Worm (Caenorhabditis elegans): ENCODE results near the gene srz-74.
A peak's percentile ranks its signal among the peaks of the same experiment; 100 is the strongest.

Gene srz-74

DNA sequence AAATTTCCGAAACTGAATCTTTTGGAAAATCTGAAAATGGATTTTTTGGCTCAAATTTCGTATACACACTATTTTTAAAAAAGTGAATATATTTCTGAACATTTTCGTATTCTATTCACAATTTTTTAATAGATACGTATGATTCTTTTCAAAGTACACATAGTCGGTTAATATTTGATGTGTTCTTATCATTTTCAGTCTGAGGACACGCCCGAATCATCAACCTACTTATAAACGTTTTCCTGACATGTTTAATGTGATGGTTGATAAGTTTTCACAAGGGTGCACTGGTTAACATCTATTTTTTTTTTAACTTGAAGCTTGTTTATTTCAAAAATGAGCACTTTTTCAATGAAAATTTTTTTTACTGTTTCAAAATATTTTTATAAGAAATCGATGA is 35.3 kb downstream of the srz-74 start:
- TF ChIP-seq pha-4 (tag; optimal IDR thresholded peaks at IDR 0.05) (peak; percentile 0), elt-2 (tag; optimal IDR thresholded peaks at IDR 0.05) (peak; percentile 47), ZK546.5 (tag; optimal IDR thresholded peaks at IDR 0.05) (no peak), pqm-1 (tag; optimal IDR thresholded peaks at IDR 0.05) (peak; percentile 4)

- no peak for TF ChIP-seq nhr-28 (tag; optimal IDR thresholded peaks at IDR 0.05)
- TF ChIP-seq ceh-82 (tag; optimal IDR thresholded peaks at IDR 0.05) = no peak
- TF ChIP-seq nhr-67 (tag; optimal IDR thresholded peaks at IDR 0.05) = no peak
- TF ChIP-seq nhr-77 (tag; optimal IDR thresholded peaks at IDR 0.05) = no peak
- TF ChIP-seq nfya-1 (tag; optimal IDR thresholded peaks at IDR 0.05; ENCODE audit: insufficient read depth) = no peak
- no peak for TF ChIP-seq skn-1 (tag; optimal IDR thresholded peaks at IDR 0.05)
- no peak for TF ChIP-seq tbx-2 (tag; optimal IDR thresholded peaks at IDR 0.05)
- no peak for TF ChIP-seq ztf-4 (tag; optimal IDR thresholded peaks at IDR 0.05)
- no peak for TF ChIP-seq eor-1 (tag; optimal IDR thresholded peaks at IDR 0.05)
- TF ChIP-seq pqm-1 (tag; optimal IDR thresholded peaks at IDR 0.05) = no peak
- TF ChIP-seq unc-39 (tag; optimal IDR thresholded peaks at IDR 0.05) = no peak
These were observed 41.3 kb downstream of the srz-74 start for ce11 chrIV:16370592-16370991.

DNA sequence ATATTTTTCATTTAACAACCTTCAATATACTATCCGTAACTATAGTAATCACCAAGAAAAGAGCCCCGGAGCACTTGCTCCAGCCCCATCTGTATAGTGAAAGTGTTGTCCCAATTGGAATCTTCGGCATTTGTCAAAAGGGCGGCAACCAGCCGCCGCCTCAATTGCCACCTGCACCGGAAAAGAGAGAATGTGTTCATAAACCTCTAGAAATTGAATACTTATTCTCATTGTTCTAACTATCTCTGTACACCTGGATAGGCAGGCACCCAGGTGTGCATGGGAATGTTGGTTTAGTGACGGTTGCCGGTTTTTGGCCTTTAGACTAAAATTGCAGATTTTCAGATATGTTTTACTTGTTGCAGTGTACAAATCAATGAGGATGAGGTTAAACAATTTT is 48.7 kb downstream of the srz-74 start:
- no peak for TF ChIP-seq nhr-67 (tag; optimal IDR thresholded peaks at IDR 0.05)
- no peak for TF ChIP-seq fos-1 (tag; optimal IDR thresholded peaks at IDR 0.05)
- TF ChIP-seq daf-12 (tag; optimal IDR thresholded peaks at IDR 0.05) = no peak
- TF ChIP-seq nfya-1 (tag; optimal IDR thresholded peaks at IDR 0.05; ENCODE audit: insufficient read depth) = no peak
- TF ChIP-seq nhr-77 (tag; optimal IDR thresholded peaks at IDR 0.05) = no peak
- TF ChIP-seq elt-3 (tag; optimal IDR thresholded peaks at IDR 0.05) = no peak
- TF ChIP-seq tbx-2 (tag; optimal IDR thresholded peaks at IDR 0.05) = no peak
- TF ChIP-seq ceh-9 (tag; optimal IDR thresholded peaks at IDR 0.05) = no peak
- no peak for TF ChIP-seq pqm-1 (tag; optimal IDR thresholded peaks at IDR 0.05)
- no peak for TF ChIP-seq nhr-25 (tag; optimal IDR thresholded peaks at IDR 0.05)
- TF ChIP-seq ceh-16 (tag; optimal IDR thresholded peaks at IDR 0.05) = no peak
- no peak for TF ChIP-seq snpc-4 (tag; optimal IDR thresholded peaks at IDR 0.05)
- TF ChIP-seq nhr-237 (tag; optimal IDR thresholded peaks at IDR 0.05) = no peak
- no peak for TF ChIP-seq elt-2 (tag; optimal IDR thresholded peaks at IDR 0.05)
- TF ChIP-seq lsy-12 (tag; optimal IDR thresholded peaks at IDR 0.05) = no peak
- TF ChIP-seq ama-1 (optimal IDR thresholded peaks at IDR 0.05) = no peak

DNA sequence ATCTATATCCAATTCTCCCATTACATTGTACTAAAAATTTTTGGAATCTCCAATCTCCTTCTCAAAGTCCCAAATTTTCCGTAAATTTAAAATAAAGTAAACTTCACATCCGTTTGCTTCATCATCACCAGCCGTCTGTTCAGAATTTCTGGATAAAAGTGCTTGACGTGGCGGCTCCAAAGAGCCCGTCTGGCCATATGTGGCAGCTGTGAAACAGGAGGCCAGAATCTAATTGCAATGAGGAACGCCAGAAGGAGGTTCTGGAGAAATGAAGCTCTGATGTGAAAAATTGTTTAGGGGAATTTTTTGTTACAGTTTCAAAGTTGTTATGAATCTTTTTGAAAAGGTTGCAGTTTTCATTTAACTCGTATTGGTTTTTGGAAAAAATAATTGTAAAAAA is 51.0 kb downstream of the srz-74 start:
- TF ChIP-seq unc-62 (GFP tag; optimal IDR thresholded peaks at IDR 0.05) = no peak
- no peak for TF ChIP-seq aly-2 (tag; optimal IDR thresholded peaks at IDR 0.05)
- no peak for TF ChIP-seq mml-1 (tag; optimal IDR thresholded peaks at IDR 0.05)
- no peak for TF ChIP-seq nhr-11 (tag; optimal IDR thresholded peaks at IDR 0.05)
- no peak for TF ChIP-seq ceh-9 (tag; optimal IDR thresholded peaks at IDR 0.05)
- TF ChIP-seq zag-1 (tag; optimal IDR thresholded peaks at IDR 0.05) = no peak
- no peak for TF ChIP-seq fkh-2 (tag; optimal IDR thresholded peaks at IDR 0.05)
- TF ChIP-seq ama-1 (optimal IDR thresholded peaks at IDR 0.05) = no peak
- no peak for TF ChIP-seq mdl-1 (tag; optimal IDR thresholded peaks at IDR 0.05)
- TF ChIP-seq nhr-76 (tag; optimal IDR thresholded peaks at IDR 0.05) = no peak
- no peak for TF ChIP-seq daf-12 (tag; optimal IDR thresholded peaks at IDR 0.05)
- TF ChIP-seq nhr-28 (tag; optimal IDR thresholded peaks at IDR 0.05) = no peak
- no peak for TF ChIP-seq snpc-4 (tag; optimal IDR thresholded peaks at IDR 0.05)
- TF ChIP-seq fkh-10 (GFP tag; optimal IDR thresholded peaks at IDR 0.05) = no peak
- TF ChIP-seq nhr-67 (tag; optimal IDR thresholded peaks at IDR 0.05) = no peak
- no peak for TF ChIP-seq lin-39 (tag; optimal IDR thresholded peaks at IDR 0.05)
- no peak for TF ChIP-seq ceh-82 (tag; optimal IDR thresholded peaks at IDR 0.05)
- no peak for TF ChIP-seq nhr-12 (tag; optimal IDR thresholded peaks at IDR 0.05)
- no peak for TF ChIP-seq egl-5 (tag; optimal IDR thresholded peaks at IDR 0.05)
- TF ChIP-seq elt-3 (tag; optimal IDR thresholded peaks at IDR 0.05) = no peak
